Worm (Caenorhabditis elegans) whole organism, midembryonic: ENCODE data around the gene nspg-14.

Experiments
- T22C8.4 ChIP-seq: fragments of 200-800 bp; sonication (Bioruptor generic); IDR thresholded peaks from 2 replicates; pipeline ENCODE4 v1.3.6; 2022; ENCODE audit warnings: missing genetic modification characterization, missing compliant biosample characterization
- cog-1 ChIP-seq: sonication (generic microtip); optimal IDR thresholded peaks from 2 replicates; lab custom pipeline; 2016; ENCODE audit warnings: missing genetic modification characterization, missing compliant biosample characterization
- flt-1 ChIP-seq: fragments of 200-800 bp; sonication (Bioruptor generic); IDR thresholded peaks from 2 replicates; pipeline ENCODE4 v1.3.6; 2022; ENCODE audit warnings: missing genetic modification characterization, missing compliant biosample characterization
- klf-2 ChIP-seq: fragments of 200-800 bp; sonication (Bioruptor generic); conservative IDR thresholded peaks from 2 replicates; pipeline ENCODE4 v1.3.6; 2022; ENCODE audit warnings: missing genetic modification reagents, missing genetic modification characterization, missing compliant biosample characterization
- med-1 ChIP-seq: sonication (generic microtip); optimal IDR thresholded peaks from 2 replicates; lab custom pipeline; 2017; ENCODE audit warnings: missing genetic modification characterization, mild to moderate bottlenecking, missing compliant biosample characterization, antibody characterized with exemption, missing genetic modification reagents; ENCODE audit not compliant: insufficient read depth
- ref-1 ChIP-seq: fragments of 200-800 bp; sonication (Bioruptor generic); conservative IDR thresholded peaks from 2 replicates; pipeline ENCODE4 v1.3.6; 2022; ENCODE audit warnings: missing genetic modification reagents, missing genetic modification characterization, missing compliant biosample characterization
- tab-1 ChIP-seq: fragments of 200-800 bp; sonication (Bioruptor generic); IDR thresholded peaks from 2 replicates; pipeline ENCODE4 v1.3.6; 2022; ENCODE audit warnings: missing genetic modification characterization, missing compliant biosample characterization
- ztf-23 ChIP-seq: fragments of 200-800 bp; sonication (Bioruptor generic); IDR thresholded peaks from 2 replicates; pipeline ENCODE4 v1.3.6; 2022; ENCODE audit warnings: missing genetic modification reagents, missing genetic modification characterization, missing compliant biosample characterization

DNA sequence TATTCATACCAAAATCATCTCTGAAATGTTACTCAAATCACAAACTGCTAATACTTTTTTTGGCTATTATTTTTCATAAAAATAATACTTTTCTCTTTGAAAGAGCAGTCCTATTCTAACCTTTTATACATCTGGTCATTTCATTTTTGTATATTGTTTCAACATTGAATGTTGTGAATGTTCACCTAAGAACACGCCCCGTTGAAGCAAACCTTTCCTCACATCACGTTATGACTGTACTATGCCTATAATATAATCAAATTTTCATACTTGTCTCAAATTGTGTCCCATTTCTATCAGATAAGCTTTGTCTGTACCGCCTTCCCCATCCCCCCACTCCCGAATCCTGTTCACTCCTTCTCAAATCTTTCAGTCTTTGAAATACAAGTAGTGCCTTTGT lies 34.5 kb upstream of the nspg-14 start:
- TF ChIP-seq ztf-23 (GFP tag; lab: Robert Waterston, UW) = no peak
- no peak for TF ChIP-seq med-1
- TF ChIP-seq ref-1 (GFP tag; lab: Robert Waterston, UW) = no peak
- TF ChIP-seq tab-1 (GFP tag; lab: Robert Waterston, UW) = no peak
- no peak for TF ChIP-seq flt-1
- no peak for TF ChIP-seq cog-1 (tag; lab: Kevin White, UChicago)
- TF ChIP-seq T22C8.4 = no peak
- TF ChIP-seq klf-2 = no peak
